Worm (Caenorhabditis elegans) whole organism, L1 larva: ENCODE measurements around the gene toh-1.

Source experiments
- egl-27 ChIP-seq, 2 experiments: fragments of 150-350 bp in 1 of 2; sonication (generic microtip); optimal IDR thresholded peaks; 3 replicates each; lab custom pipeline; 2017 to 2018; ENCODE audit warnings: missing biosample characterization in 2 of 2, missing genetic modification characterization in 2 of 2, missing genetic modification reagents in 2 of 2
- grh-1 ChIP-seq: fragments of 200-800 bp; sonication (Bioruptor generic); IDR thresholded peaks from 2 replicates; pipeline ENCODE4 v1.3.6; 2022; ENCODE audit warnings: missing genetic modification reagents, missing genetic modification characterization, missing compliant biosample characterization
- hlh-4 ChIP-seq: sonication (generic microtip); optimal IDR thresholded peaks from 2 replicates; lab custom pipeline; 2016; ENCODE audit warnings: mild to moderate bottlenecking, missing genetic modification characterization, missing compliant biosample characterization
- jun-1 ChIP-seq: fragments of 150-350 bp; optimal IDR thresholded peaks from 2 replicates; lab custom pipeline; 2014; ENCODE audit warnings: missing biosample characterization, missing genetic modification reagents, missing genetic modification characterization
- lin-39 ChIP-seq: fragments of 150-350 bp; optimal IDR thresholded peaks from 2 replicates; lab custom pipeline; 2014; ENCODE audit warnings: missing biosample characterization, missing genetic modification reagents, missing genetic modification characterization
- lsy-2 ChIP-seq, 2 experiments: fragments of 150-350 bp; optimal IDR thresholded peaks; 2 replicates each; lab custom pipeline; 2014; ENCODE audit warnings: missing biosample characterization in 2 of 2, missing genetic modification characterization in 2 of 2
- mdl-1 ChIP-seq, 2 experiments: fragments of 150-350 bp; optimal IDR thresholded peaks; 2 replicates each; lab custom pipeline; 2014 to 2017; ENCODE audit warnings: missing biosample characterization in 2 of 2, missing genetic modification characterization in 2 of 2, inconsistent platforms in 1 of 2
- nhr-237 ChIP-seq: fragments of 150-350 bp; optimal IDR thresholded peaks from 2 replicates; lab custom pipeline; 2014; ENCODE audit warnings: missing biosample characterization, missing genetic modification characterization
- nhr-77 ChIP-seq: fragments of 150-350 bp; optimal IDR thresholded peaks from 2 replicates; lab custom pipeline; 2014; ENCODE audit warnings: missing biosample characterization, missing genetic modification characterization
- pag-3 ChIP-seq: sonication (generic microtip); optimal IDR thresholded peaks from 2 replicates; lab custom pipeline; 2017; ENCODE audit warnings: missing genetic modification characterization, mild to moderate bottlenecking, missing compliant biosample characterization, antibody characterized with exemption, borderline replicate concordance; ENCODE audit not compliant: insufficient read depth
- snpc-4 ChIP-seq: fragments of 150-350 bp; optimal IDR thresholded peaks from 2 replicates; lab custom pipeline; 2014; ENCODE audit warnings: missing biosample characterization, missing genetic modification characterization

DNA sequence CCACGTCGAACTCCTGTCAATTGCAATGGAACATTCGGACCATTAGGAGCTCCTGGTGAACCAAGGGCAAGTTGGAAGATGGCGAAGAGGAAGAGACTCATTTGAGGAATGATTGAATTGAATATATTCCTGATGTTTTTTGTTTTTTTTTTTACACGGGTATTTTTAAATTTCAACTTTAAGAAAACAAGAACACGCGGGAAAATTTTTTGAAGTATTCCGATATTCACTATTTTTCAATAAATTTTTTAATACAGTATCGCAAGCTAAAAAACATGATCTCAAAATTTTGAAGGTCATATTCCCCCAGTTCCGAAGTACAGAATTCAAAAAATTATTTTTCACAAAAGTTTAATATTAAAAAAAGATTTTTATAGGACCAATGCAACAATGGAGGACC is 20.3 kb upstream of the toh-1 start, which contains the start of gene cnnm-5:
- TF ChIP-seq nhr-237 (tag; lab: Kevin White, UChicago) (no peak), hlh-4 (tag; lab: Kevin White, UChicago) (no peak), pag-3 (tag; lab: Kevin White, UChicago) (no peak), mdl-1 (tag; optimal IDR thresholded peaks at IDR 0.05; lab: Kevin White, UChicago) (no peak), grh-1 (GFP tag; lab: Robert Waterston, UW) (no peak), egl-27 (tag; optimal IDR thresholded peaks at IDR 0.05; lab: Kevin White, UChicago) (no peak), snpc-4 (tag; lab: Kevin White, UChicago) (no peak), jun-1 (tag; lab: Kevin White, UChicago) (no peak), lsy-2 (tag; optimal IDR thresholded peaks at IDR 0.05; lab: Kevin White, UChicago) (no peak), nhr-77 (tag; lab: Kevin White, UChicago) (no peak), lin-39 (tag; lab: Kevin White, UChicago) (no peak)
